Worm (Caenorhabditis elegans) whole organism, L3 larva: Measurements from ENCODE around the gene F13E9.13.

Experiments used
- R02D3.7 ChIP-seq: fragments of 150-350 bp; optimal IDR thresholded peaks from 2 replicates; lab custom pipeline; 2014; ENCODE audit warnings: missing biosample characterization, missing genetic modification characterization
- egl-27 ChIP-seq: sonication (generic microtip); optimal IDR thresholded peaks from 4 replicates; lab custom pipeline; 2017; ENCODE audit warnings: missing biosample characterization, missing genetic modification reagents, missing genetic modification characterization
- fos-1 ChIP-seq: fragments of 150-350 bp; optimal IDR thresholded peaks from 2 replicates; lab custom pipeline; 2014; ENCODE audit warnings: missing biosample characterization, missing genetic modification characterization
- nhr-76 ChIP-seq: fragments of 150-350 bp; sonication (generic microtip); optimal IDR thresholded peaks from 5 replicates; lab custom pipeline; 2014; ENCODE audit warnings: missing biosample characterization, missing genetic modification characterization

- TF ChIP-seq R02D3.7 (tag; lab: Kevin White, UChicago) (no peak), egl-27 (no peak), fos-1 (tag; lab: Kevin White, UChicago) (no peak), nhr-76 (no peak)
Measured at ce11 chrIV:10880264-10880663, 1.1 kb upstream of the F13E9.13 start, which contains the start of gene fipr-15.
